Worm (Caenorhabditis elegans) whole organism, L4 larva: ENCODE results near the gene pqn-80.

Experiments used
- D1046.2 ChIP-seq: fragments of 200-800 bp; sonication (Bioruptor generic); IDR thresholded peaks from 2 replicates; pipeline ENCODE4 v1.3.6; 2022; ENCODE audit warnings: missing genetic modification characterization, missing compliant biosample characterization
- F44E2.7 ChIP-seq: fragments of 200-800 bp; sonication (Bioruptor generic); IDR thresholded peaks from 2 replicates; pipeline ENCODE4 v2.1.2; 2022; ENCODE audit warnings: missing genetic modification characterization, missing compliant biosample characterization
- T20F7.1 ChIP-seq: fragments of 200-800 bp; sonication (Bioruptor generic); optimal IDR thresholded peaks from 2 replicates; lab custom pipeline; 2018; ENCODE audit warnings: mild to moderate bottlenecking, missing genetic modification characterization, missing compliant biosample characterization
- T26A8.4 ChIP-seq: fragments of 200-800 bp; sonication (Bioruptor generic); IDR thresholded peaks from 2 replicates; pipeline ENCODE4 v1.3.6; 2022; ENCODE audit warnings: missing genetic modification characterization, missing compliant biosample characterization
- Y48G9A.11 ChIP-seq: fragments of 200-800 bp; sonication (Bioruptor generic); IDR thresholded peaks from 2 replicates; pipeline ENCODE4 v1.3.6; 2022; ENCODE audit warnings: missing genetic modification reagents, missing genetic modification characterization, missing compliant biosample characterization
- Y75B8A.6 ChIP-seq: fragments of 200-800 bp; sonication (Bioruptor generic); IDR thresholded peaks from 2 replicates; pipeline ENCODE4 v1.3.6; 2022; ENCODE audit warnings: missing genetic modification reagents, missing genetic modification characterization, missing compliant biosample characterization
- ZK546.5 ChIP-seq, 2 experiments: sonication (generic microtip); optimal IDR thresholded peaks; 2 replicates each; lab custom pipeline; 2017; ENCODE audit warnings: missing biosample characterization in 2 of 2, missing genetic modification characterization in 2 of 2
- aha-1 ChIP-seq: fragments of 150-350 bp; peaks from one replicate; lab custom pipeline; 2014; ENCODE audit warnings: missing biosample characterization, missing genetic modification characterization
- ama-1 ChIP-seq: fragments of 150-350 bp; optimal IDR thresholded peaks from 2 replicates; lab custom pipeline; 2014; ENCODE audit warnings: inconsistent platforms, mixed read lengths
- ceh-20 ChIP-seq: fragments of 200-800 bp; sonication (Bioruptor generic); IDR thresholded peaks from 2 replicates; pipeline ENCODE4 v1.3.6; 2022; ENCODE audit warnings: missing genetic modification reagents, missing genetic modification characterization, missing compliant biosample characterization
- ceh-44 ChIP-seq: fragments of 200-800 bp; sonication (Bioruptor generic); IDR thresholded peaks from 2 replicates; pipeline ENCODE4 v1.3.6; 2022; ENCODE audit warnings: missing genetic modification reagents, missing genetic modification characterization, missing compliant biosample characterization
- ceh-62 ChIP-seq: sonication (generic microtip); optimal IDR thresholded peaks from 2 replicates; lab custom pipeline; 2017; ENCODE audit warnings: missing biosample characterization, missing genetic modification characterization
- ces-1 ChIP-seq: fragments of 150-350 bp; sonication (generic microtip); optimal IDR thresholded peaks from 4 replicates; lab custom pipeline; 2014; ENCODE audit warnings: missing biosample characterization, missing genetic modification reagents, missing genetic modification characterization
- ctbp-1 ChIP-seq: fragments of 200-800 bp; sonication (Bioruptor generic); IDR thresholded peaks from 2 replicates; pipeline ENCODE4 v1.3.6; 2022; ENCODE audit warnings: missing genetic modification reagents, missing genetic modification characterization, missing compliant biosample characterization
- daf-8 ChIP-seq: fragments of 200-800 bp; sonication (Bioruptor generic); IDR thresholded peaks from 2 replicates; pipeline ENCODE4 v1.3.6; 2022; ENCODE audit warnings: missing genetic modification characterization, missing compliant biosample characterization
- dmd-9 ChIP-seq: fragments of 200-800 bp; sonication (Bioruptor generic); IDR thresholded peaks from 2 replicates; pipeline ENCODE4 v1.3.6; 2022; ENCODE audit warnings: missing genetic modification reagents, missing genetic modification characterization, missing compliant biosample characterization
- dpl-1 ChIP-seq: fragments of 150-350 bp; optimal IDR thresholded peaks from 2 replicates; lab custom pipeline; 2014; ENCODE audit warnings: missing biosample characterization, missing genetic modification reagents, missing genetic modification characterization
- duxl-1 ChIP-seq: sonication (generic microtip); optimal IDR thresholded peaks from 2 replicates; lab custom pipeline; 2016; ENCODE audit warnings: mild to moderate bottlenecking, missing genetic modification characterization, moderate library complexity, missing compliant biosample characterization; ENCODE audit not compliant: poor library complexity
- fos-1 ChIP-seq: fragments of 150-350 bp; optimal IDR thresholded peaks from 2 replicates; lab custom pipeline; 2014; ENCODE audit warnings: missing biosample characterization, missing genetic modification characterization
- hif-1 ChIP-seq, 2 experiments: sonication (generic microtip); optimal IDR thresholded peaks; 2 replicates each; lab custom pipeline; 2016 to 2017; ENCODE audit warnings: missing compliant biosample characterization in 2 of 2, missing genetic modification characterization in 2 of 2, missing genetic modification reagents in 2 of 2, missing genotype in 2 of 2, mild to moderate bottlenecking in 1 of 2
- hlh-30 ChIP-seq: sonication (generic microtip); optimal IDR thresholded peaks from 2 replicates; lab custom pipeline; 2017; ENCODE audit warnings: antibody characterized with exemption, mild to moderate bottlenecking, missing genetic modification characterization, missing compliant biosample characterization; ENCODE audit not compliant: insufficient read depth
- hmg-1.1 ChIP-seq: fragments of 200-800 bp; sonication (Bioruptor generic); IDR thresholded peaks from 2 replicates; pipeline ENCODE4 v1.3.6; 2022; ENCODE audit warnings: missing genetic modification reagents, missing genetic modification characterization, missing compliant biosample characterization
- jun-1 ChIP-seq: fragments of 150-350 bp; optimal IDR thresholded peaks from 2 replicates; lab custom pipeline; 2014; ENCODE audit warnings: missing biosample characterization, missing genetic modification reagents, missing genetic modification characterization
- lin-38 ChIP-seq: fragments of 200-800 bp; sonication (Bioruptor generic); IDR thresholded peaks from 2 replicates; pipeline ENCODE4 v1.3.6; 2022; ENCODE audit warnings: missing genetic modification reagents, missing genetic modification characterization, missing compliant biosample characterization
- lin-39 ChIP-seq: fragments of 150-350 bp; optimal IDR thresholded peaks from 2 replicates; lab custom pipeline; 2014; ENCODE audit warnings: missing biosample characterization, missing genetic modification reagents, missing genetic modification characterization
- lir-3 ChIP-seq: sonication (generic microtip); optimal IDR thresholded peaks from 2 replicates; lab custom pipeline; 2016; ENCODE audit warnings: mild to moderate bottlenecking, missing genetic modification characterization, missing compliant biosample characterization
- madf-5 ChIP-seq, 2 experiments: fragments of 200-800 bp; sonication (Bioruptor generic); IDR thresholded peaks; 2 replicates each; pipeline ENCODE4 v1.3.6; 2022; ENCODE audit warnings: missing compliant biosample characterization in 2 of 2, missing genetic modification characterization in 2 of 2
- mdl-1 ChIP-seq, 2 experiments: fragments of 150-350 bp in 1 of 2; sonication (generic microtip) in 1 of 2; optimal IDR thresholded peaks; 2 replicates each; lab custom pipeline; 2014 to 2017; ENCODE audit warnings: missing biosample characterization in 2 of 2, missing genetic modification characterization in 2 of 2
- mep-1 ChIP-seq: fragments of 150-350 bp; sonication (generic microtip); optimal IDR thresholded peaks from 3 replicates; lab custom pipeline; 2014; ENCODE audit warnings: missing biosample characterization, missing genetic modification characterization
- mes-2 ChIP-seq: sonication (generic microtip); optimal IDR thresholded peaks from 2 replicates; lab custom pipeline; 2016; ENCODE audit warnings: missing genotype, mild to moderate bottlenecking, missing genetic modification characterization, missing compliant biosample characterization; ENCODE audit not compliant: poor library complexity, severe bottlenecking
- mxl-2 ChIP-seq: fragments of 200-800 bp; sonication (Bioruptor generic); conservative IDR thresholded peaks from 2 replicates; pipeline ENCODE4 v1.3.6; 2022; ENCODE audit warnings: missing genetic modification reagents, missing genetic modification characterization, missing compliant biosample characterization
- mxl-3 ChIP-seq: fragments of 200-800 bp; sonication (Bioruptor generic); optimal IDR thresholded peaks from 2 replicates; lab custom pipeline; 2018; ENCODE audit warnings: mild to moderate bottlenecking, missing genetic modification characterization, missing compliant biosample characterization
- nhr-102 ChIP-seq: sonication (generic microtip); optimal IDR thresholded peaks from 2 replicates; lab custom pipeline; 2016; ENCODE audit warnings: mild to moderate bottlenecking, missing genetic modification characterization, moderate library complexity, missing compliant biosample characterization
- nhr-111 ChIP-seq: fragments of 200-800 bp; sonication (Bioruptor generic); optimal IDR thresholded peaks from 2 replicates; lab custom pipeline; 2018; ENCODE audit warnings: mild to moderate bottlenecking, missing genetic modification characterization, missing compliant biosample characterization
- nhr-28 ChIP-seq: fragments of 150-350 bp; optimal IDR thresholded peaks from 2 replicates; lab custom pipeline; 2014; ENCODE audit warnings: missing biosample characterization, missing genetic modification characterization
- nhr-42 ChIP-seq: fragments of 200-800 bp; sonication (Bioruptor generic); IDR thresholded peaks from 2 replicates; pipeline ENCODE4 v1.3.6; 2022; ENCODE audit warnings: missing genetic modification characterization, missing compliant biosample characterization
- nhr-48 ChIP-seq: sonication (generic microtip); optimal IDR thresholded peaks from 2 replicates; lab custom pipeline; 2016; ENCODE audit warnings: mild to moderate bottlenecking, missing genetic modification characterization, missing compliant biosample characterization
- nhr-77 ChIP-seq: fragments of 150-350 bp; optimal IDR thresholded peaks from 2 replicates; lab custom pipeline; 2014; ENCODE audit warnings: missing biosample characterization, missing genetic modification characterization
- pha-4 ChIP-seq, 2 experiments: fragments of 150-350 bp in 1 of 2; fragments of 200-800 bp in 1 of 2; sonication (Bioruptor generic) in 1 of 2; IDR thresholded peaks in 1 of 2; optimal IDR thresholded peaks in 1 of 2; 2 replicates each; pipeline versions ENCODE4 v1.3.6 to Lab custom; 2014 to 2022; ENCODE audit warnings: missing genetic modification characterization in 2 of 2, missing genetic modification reagents in 2 of 2, missing biosample characterization in 1 of 2, missing compliant biosample characterization in 1 of 2
- php-3 ChIP-seq: fragments of 200-800 bp; sonication (Bioruptor generic); IDR thresholded peaks from 2 replicates; pipeline ENCODE4 v1.3.6; 2022; ENCODE audit warnings: missing genetic modification reagents, missing genetic modification characterization, missing compliant biosample characterization
- pqm-1 ChIP-seq: sonication (generic microtip); optimal IDR thresholded peaks from 2 replicates; lab custom pipeline; 2017; ENCODE audit warnings: missing biosample characterization, missing genetic modification characterization
- set-16 ChIP-seq: fragments of 200-800 bp; sonication (Bioruptor generic); IDR thresholded peaks from 2 replicates; pipeline ENCODE4 v1.3.6; 2022; ENCODE audit warnings: missing genetic modification reagents, missing genetic modification characterization, missing compliant biosample characterization
- spr-3 ChIP-seq: fragments of 200-800 bp; sonication (Bioruptor generic); optimal IDR thresholded peaks from 2 replicates; lab custom pipeline; 2018; ENCODE audit warnings: mild to moderate bottlenecking, missing genetic modification characterization, missing compliant biosample characterization
- tra-1 ChIP-seq: fragments of 200-800 bp; sonication (Bioruptor generic); IDR thresholded peaks from 2 replicates; pipeline ENCODE4 v1.3.6; 2022; ENCODE audit warnings: missing genetic modification reagents, missing genetic modification characterization, missing compliant biosample characterization
- unc-62 ChIP-seq, 3 experiments: fragments of 150-350 bp in 1 of 3; sonication (generic microtip); optimal IDR thresholded peaks in 2 of 3; peaks in 1 of 3; 1 replicate in 1 of 3; 2 replicates in 2 of 3; lab custom pipeline; 2014 to 2017; ENCODE audit warnings: missing biosample characterization in 3 of 3, missing genetic modification characterization in 3 of 3, missing genetic modification reagents in 3 of 3, missing genotype in 1 of 3
- vab-7 ChIP-seq: fragments of 200-800 bp; sonication (Bioruptor generic); IDR thresholded peaks from 2 replicates; pipeline ENCODE4 v1.3.6; 2022; ENCODE audit warnings: missing genetic modification reagents, missing genetic modification characterization, missing compliant biosample characterization
- zfp-3 ChIP-seq: fragments of 200-800 bp; sonication (Bioruptor generic); conservative IDR thresholded peaks from 2 replicates; pipeline ENCODE4 v1.3.6; 2022; ENCODE audit warnings: missing genetic modification reagents, missing genetic modification characterization, missing compliant biosample characterization
- ztf-11 ChIP-seq: fragments of 150-350 bp; optimal IDR thresholded peaks from 2 replicates; lab custom pipeline; 2014; ENCODE audit warnings: missing biosample characterization, missing genetic modification characterization

pqn-80 gene

DNA sequence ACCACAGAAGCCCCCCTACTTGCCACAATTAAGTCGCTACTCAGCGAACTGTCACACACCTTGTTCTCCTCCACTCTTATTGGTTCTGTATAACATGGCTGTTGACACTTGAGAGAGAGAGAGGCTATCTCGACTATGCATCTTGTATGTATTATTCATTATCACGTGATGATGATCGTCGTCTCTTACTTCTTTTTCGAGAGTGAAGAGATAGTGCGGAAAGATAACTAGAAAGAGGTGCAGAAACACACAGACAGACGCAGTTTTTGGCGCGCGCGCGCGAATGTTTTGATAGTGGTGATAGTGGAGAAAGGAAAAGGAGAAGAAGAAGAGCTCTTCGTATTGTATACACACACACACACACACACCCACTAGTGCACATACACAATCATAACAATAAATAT lies 9.4 kb upstream of the pqn-80 start (continued):
- TF ChIP-seq hif-1 (tag; optimal IDR thresholded peaks at IDR 0.05; lab: Kevin White, UChicago), result peak in 1 of 2 experiments; percentile 38
- peak; percentile 3 for TF ChIP-seq spr-3
- peak; percentile 54; the same call in 1 of the 2 replicates for TF ChIP-seq tra-1 (GFP tag; lab: Robert Waterston, UW)
- peak; percentile 71 for TF ChIP-seq mxl-3 (GFP tag; lab: Kevin White, UChicago)
- TF ChIP-seq F44E2.7 (GFP tag; lab: Robert Waterston, UW), result no peak
- TF ChIP-seq nhr-111 (GFP tag; lab: Kevin White, UChicago), result no peak
- peak; percentile 92 for TF ChIP-seq nhr-28 (tag; lab: Kevin White, UChicago)
- peak; percentile 84 for TF ChIP-seq mep-1 (tag; lab: Kevin White, UChicago)
- peak; percentile 57 for TF ChIP-seq hmg-1.1 (GFP tag; lab: Robert Waterston, UW)
- TF ChIP-seq fos-1 (tag; lab: Kevin White, UChicago), result no peak
- peak in 1 of 2 experiments; percentile 94 for TF ChIP-seq unc-62 (GFP tag; optimal IDR thresholded peaks at IDR 0.05 in 1 of 2; lab: Kevin White, UChicago)
- no peak for TF ChIP-seq unc-62 (tag; optimal IDR thresholded peaks at IDR 0.05; lab: Kevin White, UChicago)
- TF ChIP-seq nhr-77, result peak; percentile 88
- no peak for TF ChIP-seq Y48G9A.11 (GFP tag; lab: Robert Waterston, UW)
- TF ChIP-seq hlh-30 (tag; lab: Kevin White, UChicago), result peak; percentile 95
- no peak for TF ChIP-seq daf-8 (GFP tag; lab: Robert Waterston, UW)
- peak; percentile 28 for TF ChIP-seq nhr-102 (tag; lab: Kevin White, UChicago)
- no peak for TF ChIP-seq ces-1
- TF ChIP-seq ceh-62 (tag; lab: Kevin White, UChicago), result no peak
- peak; percentile 79 for TF ChIP-seq ama-1
- 0 out of 2 replicates have a peak, but pooled peaks have one; percentile 27 for TF ChIP-seq zfp-3 (GFP tag; lab: Robert Waterston, UW)
- TF ChIP-seq ctbp-1 (GFP tag; lab: Robert Waterston, UW), result no peak
- TF ChIP-seq php-3 (GFP tag; lab: Robert Waterston, UW), result no peak
- no peak for TF ChIP-seq Y75B8A.6 (GFP tag; lab: Robert Waterston, UW)
- TF ChIP-seq pha-4 (GFP tag; IDR thresholded peaks at IDR 0.05; lab: Robert Waterston, UW), result 0 out of 2 replicates have a peak, but pooled peaks have one; percentile 26
- no peak for TF ChIP-seq pha-4 (tag; optimal IDR thresholded peaks at IDR 0.05; lab: Kevin White, UChicago)
- TF ChIP-seq lin-38 (GFP tag; lab: Robert Waterston, UW), result peak; percentile 27
- TF ChIP-seq pqm-1 (tag; lab: Kevin White, UChicago), result peak; percentile 65
- TF ChIP-seq lir-3 (tag; lab: Kevin White, UChicago), result no peak
- peak; percentile 46 for TF ChIP-seq T20F7.1 (GFP tag; lab: Kevin White, UChicago)
- no peak for TF ChIP-seq mxl-2 (GFP tag; lab: Robert Waterston, UW)
- no peak for TF ChIP-seq vab-7 (GFP tag; lab: Robert Waterston, UW)
- TF ChIP-seq mdl-1 (tag; optimal IDR thresholded peaks at IDR 0.05; lab: Kevin White, UChicago), result peak in 1 of 2 experiments; percentile 86
- no peak for TF ChIP-seq dpl-1
- TF ChIP-seq nhr-42 (GFP tag; lab: Robert Waterston, UW), result no peak
- TF ChIP-seq set-16 (GFP tag; lab: Robert Waterston, UW), result 0 out of 2 replicates have a peak, but pooled peaks have one; percentile 10
- TF ChIP-seq mes-2 (tag; lab: Kevin White, UChicago), result peak; percentile 57
- 0 out of 2 replicates have a peak, but pooled peaks have one; percentile 14 for TF ChIP-seq T26A8.4 (GFP tag; lab: Robert Waterston, UW)

DNA sequence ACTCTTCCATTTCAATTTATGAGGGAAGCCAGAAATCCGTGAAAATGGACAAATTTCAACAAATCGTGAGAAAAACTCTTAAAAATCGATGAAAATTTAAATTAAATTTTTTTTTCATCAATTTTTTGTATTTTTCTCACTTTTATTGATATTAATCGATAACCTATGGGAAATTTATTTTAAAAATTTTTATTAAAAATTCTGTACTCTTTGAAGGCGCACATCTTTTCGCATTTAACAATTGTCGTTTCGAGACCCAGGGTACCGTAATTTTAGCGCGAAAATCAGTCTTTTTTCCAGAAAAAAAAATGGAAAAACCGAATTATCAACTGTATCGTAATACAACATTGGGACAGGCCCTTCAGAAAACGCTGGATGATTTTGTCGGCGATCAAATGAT lies 1.9 kb upstream of the pqn-80 start, which contains the start of gene gtf-2A2:
Gene gtf-2A2, plus strand, starts transcription at position 301 of the 400 bp plus-strand sequence.
- no peak for TF ChIP-seq madf-5 (GFP tag; IDR thresholded peaks at IDR 0.05; lab: Robert Waterston, UW)
- no peak for TF ChIP-seq ZK546.5 (tag; optimal IDR thresholded peaks at IDR 0.05; lab: Kevin White, UChicago)
- TF ChIP-seq ceh-20 (GFP tag; lab: Robert Waterston, UW), result no peak
- TF ChIP-seq ces-1, result no peak
- TF ChIP-seq lin-38 (GFP tag; lab: Robert Waterston, UW), result no peak
- no peak for TF ChIP-seq lin-39 (tag; lab: Kevin White, UChicago)
- TF ChIP-seq ceh-44 (GFP tag; lab: Robert Waterston, UW), result no peak
- no peak for TF ChIP-seq duxl-1 (tag; lab: Kevin White, UChicago)
- TF ChIP-seq mep-1 (tag; lab: Kevin White, UChicago), result no peak
- no peak for TF ChIP-seq jun-1 (tag; lab: Kevin White, UChicago)
- no peak for TF ChIP-seq mes-2 (tag; lab: Kevin White, UChicago)
- TF ChIP-seq D1046.2 (GFP tag; lab: Robert Waterston, UW), result no peak
- no peak for TF ChIP-seq mxl-3 (GFP tag; lab: Kevin White, UChicago)
- TF ChIP-seq fos-1 (tag; lab: Kevin White, UChicago), result no peak
- no peak for TF ChIP-seq mdl-1 (tag; optimal IDR thresholded peaks at IDR 0.05; lab: Kevin White, UChicago)
- no peak for TF ChIP-seq dmd-9 (GFP tag; lab: Robert Waterston, UW)
- TF ChIP-seq nhr-77, result no peak
- TF ChIP-seq ztf-11 (tag; lab: Kevin White, UChicago), result no peak
- no peak for TF ChIP-seq nhr-48 (tag; lab: Kevin White, UChicago)
- TF ChIP-seq aha-1 (tag; lab: Kevin White, UChicago), result no peak
- TF ChIP-seq, all 104 proteins: peak for 0
